Worm (Caenorhabditis elegans): ENCODE data around the gene acbp-4.

DNA sequence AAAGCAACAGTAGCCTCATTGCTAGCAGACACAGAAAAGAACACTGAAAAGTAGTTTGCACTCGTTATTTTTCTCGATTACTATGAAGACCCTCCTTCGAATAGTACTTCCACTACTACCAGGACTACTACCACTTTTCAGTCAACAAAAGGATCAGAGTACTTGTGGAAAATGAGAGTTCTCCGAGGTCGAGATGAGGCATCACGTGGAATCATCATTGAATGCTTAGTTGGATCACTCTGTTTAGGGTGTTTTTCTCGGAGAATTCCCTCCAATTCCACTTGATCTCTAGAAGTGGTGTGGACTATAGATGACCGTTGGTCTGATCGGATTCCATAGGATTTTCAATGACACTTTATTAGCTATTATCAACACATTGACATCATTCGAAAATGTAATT, 8.1 kb downstream of the acbp-4 start:
- TF ChIP-seq tab-1 (GFP tag; IDR thresholded peaks at IDR 0.05) = no peak
- no peak for TF ChIP-seq ztf-23 (GFP tag; IDR thresholded peaks at IDR 0.05)
- TF ChIP-seq cog-1 (tag; optimal IDR thresholded peaks at IDR 0.05) = no peak
- no peak for TF ChIP-seq flt-1 (GFP tag; IDR thresholded peaks at IDR 0.05)
- no peak for TF ChIP-seq T22C8.4 (GFP tag; IDR thresholded peaks at IDR 0.05)
- no peak for TF ChIP-seq med-1 (GFP tag; optimal IDR thresholded peaks at IDR 0.05; ENCODE audit: insufficient read depth)
- no peak for TF ChIP-seq ztf-29 (GFP tag; IDR thresholded peaks at IDR 0.05)
- no peak for TF ChIP-seq ref-1 (GFP tag; conservative IDR thresholded peaks at IDR 0.05)

All from whole organism, midembryonic.